Fruit fly (Drosophila melanogaster) whole organism, wandering third instar larva: ENCODE measurements around the gene grsm.

ENCODE experiments used
- Abd-B ChIP-seq: fragments of >200 bp; optimal IDR thresholded peaks from 2 replicates; lab custom pipeline; 2017; ENCODE audit warnings: missing biosample characterization, missing genetic modification characterization
- CG32264 ChIP-seq: fragments of 200-800 bp; sonication (Bioruptor generic); optimal IDR thresholded peaks from 2 replicates; lab custom pipeline; 2016; ENCODE audit warnings: missing biosample characterization, missing genetic modification characterization
- CG9705 ChIP-seq: fragments of 200-800 bp; sonication (Bioruptor generic); optimal IDR thresholded peaks from 2 replicates; lab custom pipeline; 2018; ENCODE audit warnings: missing biosample characterization, mild to moderate bottlenecking, missing genetic modification characterization
- CrebA ChIP-seq: fragments of 200-800 bp; sonication (Bioruptor generic); optimal IDR thresholded peaks from 2 replicates; lab custom pipeline; 2016; ENCODE audit warnings: missing biosample characterization, mild to moderate bottlenecking, missing genetic modification characterization, borderline replicate concordance
- Dfd ChIP-seq: fragments of >200 bp; optimal IDR thresholded peaks from 2 replicates; lab custom pipeline; 2017; ENCODE audit warnings: missing biosample characterization, missing genetic modification characterization
- Dif ChIP-seq: fragments of 200-275, 200-300 bp; sonication (Bioruptor generic); optimal IDR thresholded peaks from 2 replicates; lab custom pipeline; 2018; ENCODE audit warnings: missing biosample characterization, missing genetic modification characterization; ENCODE audit not compliant: partially characterized antibody
- GATAd ChIP-seq: sonication (Bioruptor generic); optimal IDR thresholded peaks from 2 replicates; lab custom pipeline; 2016; ENCODE audit warnings: missing biosample characterization, missing genetic modification characterization
- Hnf4 ChIP-seq: fragments of 200-800 bp; sonication (Bioruptor generic); optimal IDR thresholded peaks from 2 replicates; lab custom pipeline; 2016; ENCODE audit warnings: missing biosample characterization, mild to moderate bottlenecking, missing genetic modification characterization
- Hr78 ChIP-seq: fragments of >200 bp; optimal IDR thresholded peaks from 2 replicates; lab custom pipeline; 2017; ENCODE audit warnings: missing biosample characterization, missing genetic modification characterization
- Hr83 ChIP-seq: fragments of 200-300 bp; sonication (Bioruptor generic); optimal IDR thresholded peaks from 2 replicates; lab custom pipeline; 2016; ENCODE audit warnings: missing biosample characterization, mild to moderate bottlenecking, missing genetic modification characterization, moderate library complexity; ENCODE audit not compliant: poor library complexity, severe bottlenecking
- Jra ChIP-seq: sonication (Bioruptor generic); optimal IDR thresholded peaks from 2 replicates; lab custom pipeline; 2016; ENCODE audit warnings: missing biosample characterization, missing genetic modification characterization
- Mio ChIP-seq: sonication (Bioruptor generic); optimal IDR thresholded peaks from 2 replicates; lab custom pipeline; 2016; ENCODE audit warnings: missing biosample characterization, missing genetic modification characterization
- Myc ChIP-seq: fragments of >200 bp; optimal IDR thresholded peaks from 2 replicates; lab custom pipeline; 2017
- N ChIP-seq: fragments of >200 bp; optimal IDR thresholded peaks from 2 replicates; lab custom pipeline; 2018; ENCODE audit warnings: missing biosample characterization, missing external identifiers, missing genetic modification characterization
- OdsH ChIP-seq: fragments of 200-800 bp; sonication (Bioruptor generic); optimal IDR thresholded peaks from 2 replicates; lab custom pipeline; 2016; ENCODE audit warnings: missing biosample characterization, mild to moderate bottlenecking, missing genetic modification characterization
- Rel ChIP-seq, 2 experiments: fragments of 200-800 bp; sonication (Bioruptor generic) in 1 of 2; optimal IDR thresholded peaks; 2 replicates in 1 of 2; 3 replicates in 1 of 2; lab custom pipeline; 2016 to 2019; ENCODE audit warnings: mild to moderate bottlenecking in 2 of 2, missing biosample characterization in 2 of 2, missing genetic modification characterization in 2 of 2, moderate library complexity in 1 of 2
- Sp1 ChIP-seq: fragments of 200-800 bp; sonication (Bioruptor generic); optimal IDR thresholded peaks from 3 replicates; lab custom pipeline; 2019; ENCODE audit warnings: missing biosample characterization, mild to moderate bottlenecking, missing genetic modification characterization, moderate library complexity
- Vsx2 ChIP-seq: fragments of 200-300, 225-300 bp; sonication (Bioruptor generic); optimal IDR thresholded peaks from 2 replicates; lab custom pipeline; 2018; ENCODE audit warnings: missing biosample characterization, missing genetic modification characterization; ENCODE audit not compliant: partially characterized antibody
- br ChIP-seq: fragments of 200-800 bp; sonication (Bioruptor generic); optimal IDR thresholded peaks from 2 replicates; lab custom pipeline; 2016; ENCODE audit warnings: missing biosample characterization, missing genetic modification characterization
- brk ChIP-seq: fragments of 200-800 bp; sonication (Bioruptor generic); optimal IDR thresholded peaks from 2 replicates; lab custom pipeline; 2016; ENCODE audit warnings: missing biosample characterization, mild to moderate bottlenecking, missing genetic modification characterization
- dl ChIP-seq, 2 experiments: fragments of 175-275, 200-275 bp in 1 of 2; fragments of 200-275 bp in 1 of 2; sonication (Bioruptor generic); optimal IDR thresholded peaks; lab custom pipeline; 2018; ENCODE audit warnings: mild to moderate bottlenecking in 2 of 2, missing biosample characterization in 2 of 2, missing genetic modification characterization in 2 of 2, moderate library complexity in 2 of 2; ENCODE audit not compliant: partially characterized antibody in 2 of 2, insufficient read depth in 1 of 2
- dmrt93B ChIP-seq: fragments of 200-800 bp; sonication (Bioruptor generic); optimal IDR thresholded peaks from 2 replicates; lab custom pipeline; 2018; ENCODE audit warnings: missing biosample characterization, mild to moderate bottlenecking, missing genetic modification characterization
- dsf ChIP-seq: sonication (Bioruptor generic); optimal IDR thresholded peaks from 2 replicates; lab custom pipeline; 2016; ENCODE audit warnings: missing biosample characterization, missing genetic modification characterization, borderline replicate concordance
- ey ChIP-seq: fragments of 200-800 bp; sonication (Bioruptor generic); optimal IDR thresholded peaks from 2 replicates; lab custom pipeline; 2016; ENCODE audit warnings: missing biosample characterization, missing genetic modification characterization
- foxo ChIP-seq, 2 experiments: fragments of 200-800 bp; sonication (Bioruptor generic); optimal IDR thresholded peaks; 2 replicates in 1 of 2; 3 replicates in 1 of 2; lab custom pipeline; 2016 to 2017; ENCODE audit warnings: missing biosample characterization in 2 of 2, missing genetic modification characterization in 2 of 2
- fru ChIP-seq: fragments of 200-800 bp; sonication (Bioruptor generic); optimal IDR thresholded peaks from 3 replicates; lab custom pipeline; 2016; ENCODE audit warnings: missing biosample characterization, mild to moderate bottlenecking, missing genetic modification characterization
- h ChIP-seq: fragments of 200-800 bp; sonication (Bioruptor generic); optimal IDR thresholded peaks from 3 replicates; lab custom pipeline; 2016; ENCODE audit warnings: missing biosample characterization, mild to moderate bottlenecking, missing genetic modification characterization
- jim ChIP-seq: fragments of 175-275, 200-325 bp; sonication (Bioruptor generic); optimal IDR thresholded peaks from 2 replicates; lab custom pipeline; 2016; ENCODE audit warnings: missing biosample characterization, mild to moderate bottlenecking, missing genetic modification characterization
- lola ChIP-seq: fragments of >200 bp; optimal IDR thresholded peaks from 2 replicates; lab custom pipeline; 2017; ENCODE audit warnings: missing biosample characterization, missing genetic modification characterization
- psq ChIP-seq: fragments of 200-800 bp; sonication (Bioruptor generic); optimal IDR thresholded peaks from 3 replicates; lab custom pipeline; 2017; ENCODE audit warnings: missing biosample characterization, mild to moderate bottlenecking, missing genetic modification characterization, moderate library complexity
- rgr ChIP-seq: fragments of 200-800 bp; sonication (Bioruptor generic); optimal IDR thresholded peaks from 3 replicates; lab custom pipeline; 2016; ENCODE audit warnings: missing biosample characterization, mild to moderate bottlenecking, missing genetic modification characterization
- sage ChIP-seq: fragments of 200-800 bp; sonication (Bioruptor generic); optimal IDR thresholded peaks from 2 replicates; lab custom pipeline; 2016; ENCODE audit warnings: missing biosample characterization, mild to moderate bottlenecking, missing genetic modification characterization
- tai ChIP-seq: sonication (Bioruptor generic); optimal IDR thresholded peaks from 2 replicates; lab custom pipeline; 2016; ENCODE audit warnings: missing biosample characterization, missing genetic modification characterization
- usp ChIP-seq: fragments of >200 bp; optimal IDR thresholded peaks from 2 replicates; lab custom pipeline; 2017; ENCODE audit warnings: missing biosample characterization, missing genetic modification characterization
- woc ChIP-seq: sonication (Bioruptor generic); optimal IDR thresholded peaks from 2 replicates; lab custom pipeline; 2016; ENCODE audit warnings: missing biosample characterization, mild to moderate bottlenecking, missing genetic modification characterization

The grsm gene

dm6 chr3R:13010905-13011620 lies 43.6 kb upstream of the grsm start, which contains the start of gene CG8031:
Gene CG8031 (minus strand): TSS chr3R:13011310.
- TF ChIP-seq N (GFP tag; lab: Kevin White, UChicago) = peak; percentile 45
- TF ChIP-seq Jra (GFP tag; lab: Kevin White, UChicago) = no peak
- TF ChIP-seq Dif (GFP tag; lab: Kevin White, UChicago) = peak; percentile 4
- TF ChIP-seq fru = peak; percentile 88
- no peak for TF ChIP-seq psq (GFP tag; lab: Kevin White, UChicago)
- no peak for TF ChIP-seq Dfd (GFP tag; lab: Kevin White, UChicago)

dm6 chr3R:13009595-13009994 lies 42.1 kb upstream of the grsm start, which contains the start of gene CG11656:
Gene CG11656 (plus strand): TSS chr3R:13009895.
- TF ChIP-seq rgr (GFP tag; lab: Kevin White, UChicago) (no peak), lola (GFP tag; lab: Kevin White, UChicago) (no peak), br (GFP tag; lab: Kevin White, UChicago) (no peak)

- TF ChIP-seq CG9705 (GFP tag; lab: Kevin White, UChicago) (no peak), sage (GFP tag; lab: Kevin White, UChicago) (no peak), br (GFP tag; lab: Kevin White, UChicago) (no peak), jim (GFP tag; lab: Kevin White, UChicago) (no peak), Jra (GFP tag; lab: Kevin White, UChicago) (no peak), Mio (GFP tag; lab: Kevin White, UChicago) (no peak), Hr83 (GFP tag; lab: Kevin White, UChicago) (no peak), ey (GFP tag; lab: Kevin White, UChicago) (no peak)
Observed at dm6 chr3R:12998234-12998591, 30.7 kb upstream of the grsm start.

- TF ChIP-seq sage (GFP tag; lab: Kevin White, UChicago) (no peak), brk (GFP tag; lab: Kevin White, UChicago) (no peak), Hr78 (GFP tag; lab: Kevin White, UChicago) (no peak), Hnf4 (GFP tag; lab: Kevin White, UChicago) (no peak), br (GFP tag; lab: Kevin White, UChicago) (no peak), Myc (lab: Kevin White, UChicago) (no peak), GATAd (no peak), Rel (GFP tag; optimal IDR thresholded peaks at IDR 0.05; lab: Kevin White, UChicago) (no peak), Rel (tag; optimal IDR thresholded peaks at IDR 0.05; lab: Kevin White, UChicago) (peak; percentile 82), psq (GFP tag; lab: Kevin White, UChicago) (peak; percentile 7), jim (GFP tag; lab: Kevin White, UChicago) (no peak), Jra (GFP tag; lab: Kevin White, UChicago) (no peak), lola (GFP tag; lab: Kevin White, UChicago) (no peak), usp (GFP tag; lab: Kevin White, UChicago) (no peak), CrebA (GFP tag; lab: Kevin White, UChicago) (no peak), dmrt93B (GFP tag; lab: Kevin White, UChicago) (no peak), Abd-B (GFP tag; lab: Kevin White, UChicago) (no peak), CG32264 (GFP tag; lab: Kevin White, UChicago) (no peak), dl (GFP tag; optimal IDR thresholded peaks at IDR 0.05; lab: Kevin White, UChicago; ENCODE audit: insufficient read depth in 1 of 2, partially characterized antibody in 2 of 2) (no peak), N (GFP tag; lab: Kevin White, UChicago) (peak; percentile 25), Dfd (GFP tag; lab: Kevin White, UChicago) (no peak), foxo (GFP tag; optimal IDR thresholded peaks at IDR 0.05; lab: Kevin White, UChicago) (no peak), Dif (GFP tag; lab: Kevin White, UChicago) (no peak), Vsx2 (no peak), h (GFP tag; lab: Kevin White, UChicago) (no peak), Sp1 (GFP tag; lab: Kevin White, UChicago) (no peak), tai (GFP tag; lab: Kevin White, UChicago) (no peak), woc (GFP tag; lab: Kevin White, UChicago) (no peak), fru (no peak), rgr (GFP tag; lab: Kevin White, UChicago) (no peak), CG9705 (GFP tag; lab: Kevin White, UChicago) (no peak), dsf (GFP tag; lab: Kevin White, UChicago) (no peak), OdsH (GFP tag; lab: Kevin White, UChicago) (no peak), ey (GFP tag; lab: Kevin White, UChicago) (peak; percentile 28), Hr83 (GFP tag; lab: Kevin White, UChicago) (peak; percentile 43), Mio (GFP tag; lab: Kevin White, UChicago) (no peak)
- TF ChIP-seq, all 38 proteins: peak for 5
Observed at dm6 chr3R:12997550-12998233, 30.2 kb upstream of the grsm start, which contains the start of the genes CG17327, CG44194 and CG7518. Gene CG17327 (minus strand): TSS chr3R:12997726. Gene CG44194 (minus strand): TSS chr3R:12997726. Gene CG7518 (plus strand): TSS chr3R:12998089.
